Fruit fly (Drosophila melanogaster) whole organism, embryonic: ENCODE data around the gene Snx21.

Experiments
- Antp ChIP-seq: fragments of 200-800 bp; sonication (Bioruptor generic); optimal IDR thresholded peaks from 3 replicates; lab custom pipeline; 2016; ENCODE audit warnings: missing biosample characterization, missing genetic modification characterization
- Asciz ChIP-seq: fragments of 200-800 bp; sonication (Bioruptor generic); optimal IDR thresholded peaks from 2 replicates; lab custom pipeline; 2017; ENCODE audit warnings: missing biosample characterization, mild to moderate bottlenecking, missing genetic modification characterization, missing genetic modification reagents
- Atf3 ChIP-seq: fragments of 200-800 bp; sonication (Bioruptor generic); optimal IDR thresholded peaks from 3 replicates; lab custom pipeline; 2016; ENCODE audit warnings: missing biosample characterization, missing genetic modification characterization
- B-H1 ChIP-seq: fragments of 200-800 bp; sonication (Bioruptor generic); IDR thresholded peaks from 3 replicates; pipeline ENCODE4 v1.3.6; 2022; ENCODE audit warnings: missing biosample characterization, missing genetic modification characterization
- B-H2 ChIP-seq: fragments of 200-800 bp; sonication (Bioruptor generic); optimal IDR thresholded peaks from 2 replicates; lab custom pipeline; 2018; ENCODE audit warnings: missing biosample characterization, mild to moderate bottlenecking, missing genetic modification characterization
- CG12659 ChIP-seq: fragments of 200-800 bp; sonication (Bioruptor generic); optimal IDR thresholded peaks from 3 replicates; lab custom pipeline; 2017; ENCODE audit warnings: mild to moderate bottlenecking, missing biosample characterization, missing genetic modification reagents, missing genetic modification characterization
- CG15601 ChIP-seq: fragments of 200-800 bp; sonication (Bioruptor generic); optimal IDR thresholded peaks from 3 replicates; lab custom pipeline; 2019; ENCODE audit warnings: missing biosample characterization, mild to moderate bottlenecking, missing genetic modification characterization, moderate library complexity
- CG17328 ChIP-seq: fragments of 200-800 bp; sonication (Bioruptor generic); IDR thresholded peaks from 2 replicates; pipeline ENCODE4 v1.3.6; 2022; ENCODE audit warnings: missing biosample characterization, missing genetic modification characterization
- CG17802 ChIP-seq: fragments of 200-800 bp; sonication (Bioruptor generic); optimal IDR thresholded peaks from 2 replicates; lab custom pipeline; 2018; ENCODE audit warnings: missing biosample characterization, mild to moderate bottlenecking, missing genetic modification characterization, moderate library complexity
- CG17912 ChIP-seq: fragments of 200-800 bp; sonication (Bioruptor generic); optimal IDR thresholded peaks from 2 replicates; lab custom pipeline; 2018; ENCODE audit warnings: missing biosample characterization, mild to moderate bottlenecking, missing genetic modification characterization
- CG18764 ChIP-seq: fragments of 200-800 bp; sonication (Bioruptor generic); optimal IDR thresholded peaks from 3 replicates; lab custom pipeline; 2016; ENCODE audit warnings: missing biosample characterization, missing genetic modification characterization
- CG2116 ChIP-seq: fragments of 200-800 bp; sonication (Bioruptor generic); optimal IDR thresholded peaks from 3 replicates; lab custom pipeline; 2018; ENCODE audit warnings: missing biosample characterization, mild to moderate bottlenecking, missing genetic modification characterization
- CG3281 ChIP-seq: fragments of 200-800 bp; sonication (Bioruptor generic); optimal IDR thresholded peaks from 3 replicates; lab custom pipeline; 2017; ENCODE audit warnings: missing biosample characterization, mild to moderate bottlenecking, missing genetic modification characterization
- CG5180 ChIP-seq: fragments of 200-800 bp; sonication (Bioruptor generic); optimal IDR thresholded peaks from 3 replicates; lab custom pipeline; 2017; ENCODE audit warnings: missing biosample characterization, missing genetic modification characterization, mild to moderate bottlenecking, moderate library complexity, missing genetic modification reagents
- CG6175 ChIP-seq: fragments of 200-800 bp; sonication (Bioruptor generic); IDR thresholded peaks from 3 replicates; pipeline ENCODE4 v1.3.6; 2022; ENCODE audit warnings: missing biosample characterization, missing genetic modification characterization
- CG6683 ChIP-seq: fragments of 200-800 bp; sonication (Bioruptor generic); optimal IDR thresholded peaks from 2 replicates; lab custom pipeline; 2017; ENCODE audit warnings: missing biosample characterization, mild to moderate bottlenecking, missing genetic modification characterization, missing genetic modification reagents
- CG7357 ChIP-seq: fragments of 200-800 bp; sonication (Bioruptor generic); IDR thresholded peaks from 3 replicates; pipeline ENCODE4 v1.3.6; 2022; ENCODE audit warnings: missing biosample characterization, missing genetic modification characterization
- CG7987 ChIP-seq: fragments of 200-800 bp; sonication (Bioruptor generic); optimal IDR thresholded peaks from 2 replicates; lab custom pipeline; 2018; ENCODE audit warnings: missing biosample characterization, mild to moderate bottlenecking, missing genetic modification characterization, moderate library complexity
- CG8281 ChIP-seq: fragments of 200-800 bp; sonication (Bioruptor generic); optimal IDR thresholded peaks from 2 replicates; lab custom pipeline; 2018; ENCODE audit warnings: missing biosample characterization, mild to moderate bottlenecking, missing genetic modification characterization, moderate library complexity
- CG9876 ChIP-seq: fragments of 200-800 bp; sonication (Bioruptor generic); optimal IDR thresholded peaks from 2 replicates; lab custom pipeline; 2016; ENCODE audit warnings: missing biosample characterization, missing genetic modification characterization
- D19B ChIP-seq: fragments of 200-800 bp; sonication (Bioruptor generic); optimal IDR thresholded peaks from 2 replicates; lab custom pipeline; 2017; ENCODE audit warnings: missing biosample characterization, mild to moderate bottlenecking, missing genetic modification characterization
- Dref ChIP-seq: fragments of 200-800 bp; sonication (Bioruptor generic); IDR thresholded peaks from 2 replicates; pipeline ENCODE4 v1.3.6; 2022; ENCODE audit warnings: missing biosample characterization, missing genetic modification characterization
- Ets65A ChIP-seq: fragments of 200-800 bp; sonication (Bioruptor generic); peaks from one replicate; lab custom pipeline; 2016; ENCODE audit warnings: missing biosample characterization, missing genetic modification characterization
- H15 ChIP-seq: fragments of 200-800 bp; sonication (Bioruptor generic); IDR thresholded peaks from 3 replicates; pipeline ENCODE4 v1.3.6; 2022; ENCODE audit warnings: missing biosample characterization, missing genetic modification characterization
- HLH4C ChIP-seq: fragments of 200-800 bp; sonication (Bioruptor generic); IDR thresholded peaks from 3 replicates; pipeline ENCODE4 v1.3.6; 2022; ENCODE audit warnings: missing biosample characterization, missing genetic modification characterization; ENCODE audit not compliant: partially characterized antibody
- HmgD ChIP-seq: fragments of 200-800 bp; sonication (Bioruptor generic); optimal IDR thresholded peaks from 3 replicates; lab custom pipeline; 2016; ENCODE audit warnings: missing biosample characterization, missing genetic modification characterization
- Hr3 ChIP-seq: fragments of 200-800 bp; sonication (Bioruptor generic); optimal IDR thresholded peaks from 3 replicates; lab custom pipeline; 2016; ENCODE audit warnings: missing biosample characterization, missing genetic modification characterization
- MTF-1 ChIP-seq: fragments of 200-800 bp; sonication (Bioruptor generic); optimal IDR thresholded peaks from 2 replicates; lab custom pipeline; 2018; ENCODE audit warnings: missing biosample characterization, mild to moderate bottlenecking, missing genetic modification characterization, borderline replicate concordance
- Myb ChIP-seq: fragments of 200-800 bp; sonication (Bioruptor generic); optimal IDR thresholded peaks from 2 replicates; lab custom pipeline; 2016; ENCODE audit warnings: missing biosample characterization, missing genetic modification characterization
- NC2β ChIP-seq: fragments of 200-800 bp; sonication (Bioruptor generic); optimal IDR thresholded peaks from 2 replicates; lab custom pipeline; 2016; ENCODE audit warnings: missing biosample characterization, missing genetic modification characterization
- Sox102F ChIP-seq: fragments of 200-800 bp; sonication (Bioruptor generic); optimal IDR thresholded peaks from 2 replicates; lab custom pipeline; 2018; ENCODE audit warnings: missing biosample characterization, mild to moderate bottlenecking, missing genetic modification characterization, moderate library complexity
- dmrt99B ChIP-seq: fragments of 200-800 bp; sonication (Bioruptor generic); optimal IDR thresholded peaks from 2 replicates; lab custom pipeline; 2018; ENCODE audit warnings: missing biosample characterization, mild to moderate bottlenecking, missing genetic modification characterization, moderate library complexity
- ken ChIP-seq: fragments of 200-800 bp; sonication (Bioruptor generic); IDR thresholded peaks from 3 replicates; pipeline ENCODE4 v1.3.6; 2022; ENCODE audit warnings: missing biosample characterization, missing genetic modification characterization
- kni ChIP-seq: fragments of 200-800 bp; sonication (Bioruptor generic); optimal IDR thresholded peaks from 3 replicates; lab custom pipeline; 2017; ENCODE audit warnings: mild to moderate bottlenecking, missing biosample characterization, missing genetic modification reagents, missing genetic modification characterization
- otp ChIP-seq: fragments of 200-800 bp; sonication (Bioruptor generic); IDR thresholded peaks from 3 replicates; pipeline ENCODE4, ENCODE4 v1.3.6; 2022; ENCODE audit warnings: missing biosample characterization, missing genetic modification characterization
- p53 ChIP-seq: fragments of 200-800 bp; sonication (Bioruptor generic); optimal IDR thresholded peaks from 2 replicates; lab custom pipeline; 2016; ENCODE audit warnings: missing biosample characterization, missing genetic modification characterization
- pnt ChIP-seq: fragments of 200-800 bp; sonication (Bioruptor generic); optimal IDR thresholded peaks from 3 replicates; lab custom pipeline; 2016; ENCODE audit warnings: missing biosample characterization, missing genetic modification characterization
- rib ChIP-seq: fragments of 200-800 bp; sonication (Bioruptor generic); IDR thresholded peaks from 2 replicates; pipeline ENCODE4 v1.3.6; 2022; ENCODE audit warnings: missing biosample characterization, missing genetic modification characterization
- sc ChIP-seq, 3 experiments: fragments of >200 bp in 2 of 3; fragments of 200-800 bp in 1 of 3; sonication (Bioruptor generic) in 1 of 3; optimal IDR thresholded peaks; 2 replicates in 2 of 3; 3 replicates in 1 of 3; lab custom pipeline; 2017; ENCODE audit warnings: mild to moderate bottlenecking in 1 of 3, missing biosample characterization in 1 of 3, missing genetic modification characterization in 1 of 3, missing genetic modification reagents in 1 of 3
- scrt ChIP-seq: fragments of 200-800 bp; sonication (Bioruptor generic); optimal IDR thresholded peaks from 2 replicates; lab custom pipeline; 2018; ENCODE audit warnings: missing biosample characterization, mild to moderate bottlenecking, missing genetic modification characterization, moderate library complexity
- sens ChIP-seq: fragments of 200-800 bp; sonication (Bioruptor generic); peaks from one replicate; lab custom pipeline; 2016; ENCODE audit warnings: missing biosample characterization, missing genetic modification characterization
- shn ChIP-seq: fragments of 200-800 bp; sonication (Bioruptor generic); optimal IDR thresholded peaks from 3 replicates; lab custom pipeline; 2016; ENCODE audit warnings: missing biosample characterization, missing genetic modification characterization
- sima ChIP-seq: fragments of 200-800 bp; sonication (Bioruptor generic); optimal IDR thresholded peaks from 2 replicates; lab custom pipeline; 2016; ENCODE audit warnings: missing biosample characterization, missing genetic modification characterization
- ssp ChIP-seq: fragments of 200-800 bp; sonication (Bioruptor generic); IDR thresholded peaks from 2 replicates; pipeline ENCODE4 v1.3.6; 2022; ENCODE audit warnings: missing biosample characterization, missing genetic modification characterization
- sug ChIP-seq: fragments of 200-800 bp; optimal IDR thresholded peaks from 2 replicates; lab custom pipeline; 2019; ENCODE audit warnings: missing biosample characterization, mild to moderate bottlenecking, missing genetic modification characterization, moderate library complexity
- ttk ChIP-seq: fragments of 200-800 bp; sonication (Bioruptor generic); IDR thresholded peaks from 2 replicates; pipeline ENCODE4 v2.1.2; 2022; ENCODE audit warnings: missing biosample characterization, missing genetic modification characterization
- vvl ChIP-seq: fragments of 200-800 bp; sonication (Bioruptor generic); IDR thresholded peaks from 2 replicates; pipeline ENCODE4 v1.3.6; 2022; ENCODE audit warnings: missing biosample characterization, missing genetic modification characterization
- zen2 ChIP-seq: fragments of 200-800 bp; sonication (Bioruptor generic); IDR thresholded peaks from 3 replicates; pipeline ENCODE4 v1.3.6; 2022; ENCODE audit warnings: missing biosample characterization, missing genetic modification characterization; ENCODE audit not compliant: partially characterized antibody
- zf30C ChIP-seq: fragments of 200-800 bp; sonication (Bioruptor generic); optimal IDR thresholded peaks from 3 replicates; lab custom pipeline; 2018; ENCODE audit warnings: missing biosample characterization, mild to moderate bottlenecking, missing genetic modification characterization

The Snx21 gene

DNA sequence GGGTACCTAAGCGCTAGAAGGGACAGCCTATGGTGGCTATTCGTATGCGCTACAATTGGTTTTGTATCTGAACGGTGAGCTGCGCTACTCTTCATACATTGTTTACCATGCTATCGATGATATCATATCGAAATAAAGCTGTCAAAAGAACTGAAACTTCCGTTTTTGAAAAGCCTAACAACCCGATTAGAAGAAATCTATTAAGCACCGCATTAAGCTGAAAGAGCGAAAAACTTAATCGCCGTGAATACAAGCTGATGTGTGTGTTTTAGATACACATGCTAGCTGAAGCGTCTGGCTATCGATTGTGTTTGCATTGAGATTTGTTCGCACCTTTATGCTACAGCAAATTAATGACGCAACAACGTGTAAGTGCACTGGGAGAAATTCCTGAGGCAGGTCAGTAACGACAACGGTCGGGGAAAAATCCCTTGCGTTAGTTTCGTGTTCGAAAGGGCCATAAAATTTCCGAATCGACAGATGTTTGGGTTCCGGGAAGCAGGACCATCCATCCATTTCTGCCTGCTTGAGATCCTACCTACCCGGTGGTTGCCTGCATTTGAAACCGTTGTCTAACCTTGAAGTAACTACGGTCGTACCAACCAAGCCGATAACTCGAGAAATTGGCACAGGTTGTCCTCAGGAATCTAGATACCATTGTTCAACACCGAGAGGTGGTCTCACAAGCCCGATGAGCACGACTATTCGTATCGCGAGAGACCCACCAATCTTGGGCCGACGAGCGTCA is 15.0 kb downstream of the Snx21 start (continued):
- TF ChIP-seq CG3281 (peak; percentile 85), H15 (no peak), vvl (GFP tag; lab: Robert Waterston, UW) (no peak), CG5180 (GFP tag; lab: Kevin White, UChicago) (peak; percentile 63), pnt (GFP tag; lab: Kevin White, UChicago) (peak; percentile 70), MTF-1 (GFP tag; lab: Kevin White, UChicago) (peak; percentile 73), CG7357 (GFP tag; lab: Robert Waterston, UW) (peak; percentile 74), shn (GFP tag; lab: Kevin White, UChicago) (peak; percentile 72), HmgD (GFP tag; lab: Kevin White, UChicago) (peak; percentile 52), zen2 (GFP tag; lab: Robert Waterston, UW) (no peak), HLH4C (GFP tag; lab: Robert Waterston, UW) (no peak), otp (GFP tag; lab: Robert Waterston, UW) (no peak), dmrt99B (tag; lab: Kevin White, UChicago) (peak; percentile 85), D19B (GFP tag; lab: Kevin White, UChicago) (peak; percentile 79), CG2116 (GFP tag; lab: Kevin White, UChicago) (peak; percentile 27), ssp (GFP tag; lab: Robert Waterston, UW) (no peak), CG17328 (GFP tag; lab: Robert Waterston, UW) (no peak), NC2β (GFP tag; lab: Kevin White, UChicago) (peak; percentile 44), ttk (GFP tag; lab: Robert Waterston, UW) (no peak), zf30C (GFP tag; lab: Kevin White, UChicago) (peak; percentile 96), CG6175 (GFP tag; lab: Robert Waterston, UW) (no peak), scrt (peak; percentile 78), CG8281 (peak; percentile 65), B-H2 (GFP tag; lab: Kevin White, UChicago) (peak; percentile 80), Myb (peak; percentile 64), Hr3 (GFP tag; lab: Kevin White, UChicago) (peak; percentile 48), sc (optimal IDR thresholded peaks at IDR 0.05; lab: Kevin White, UChicago) (no peak), sc (GFP tag; optimal IDR thresholded peaks at IDR 0.05; lab: Kevin White, UChicago) (peak; percentile 49), CG6683 (GFP tag; lab: Kevin White, UChicago) (peak; percentile 52), Antp (peak; percentile 87), rib (GFP tag; lab: Robert Waterston, UW) (no peak), sima (no peak), ken (GFP tag; lab: Robert Waterston, UW) (no peak), kni (GFP tag; lab: Kevin White, UChicago) (peak; percentile 66), Sox102F (GFP tag; lab: Kevin White, UChicago) (peak; percentile 52), p53 (GFP tag; lab: Kevin White, UChicago) (no peak), CG18764 (GFP tag; lab: Kevin White, UChicago) (peak; percentile 67), Atf3 (GFP tag; lab: Kevin White, UChicago) (peak; percentile 77), B-H1 (no peak), CG17912 (no peak), CG17802 (tag; lab: Kevin White, UChicago) (peak; percentile 32), CG15601 (tag; lab: Kevin White, UChicago) (peak; percentile 68), Ets65A (peak; percentile 98), sug (tag; lab: Kevin White, UChicago) (peak; percentile 65), CG9876 (GFP tag; lab: Kevin White, UChicago) (peak; percentile 72), Dref (GFP tag; lab: Robert Waterston, UW) (no peak), CG12659 (GFP tag; lab: Kevin White, UChicago) (peak; percentile 63), CG7987 (peak; percentile 86), sens (peak; percentile 94), Asciz (GFP tag; lab: Kevin White, UChicago) (peak; percentile 67)
